Worm (Caenorhabditis elegans): Measurements from ENCODE around the gene ifc-2.

- TF ChIP-seq daf-12 (tag; optimal IDR thresholded peaks at IDR 0.05) (no peak), elt-2 (tag; optimal IDR thresholded peaks at IDR 0.05) (no peak), nhr-237 (tag; optimal IDR thresholded peaks at IDR 0.05) (no peak), snpc-4 (tag; optimal IDR thresholded peaks at IDR 0.05) (no peak), ZK546.5 (tag; optimal IDR thresholded peaks at IDR 0.05) (no peak), egl-27 (tag; optimal IDR thresholded peaks at IDR 0.05) (no peak)
Observed at ce11 chrX:629134-629533, 25.6 kb downstream of the ifc-2 start, which contains the start of gene M6.4.

Measured in whole organism, L3 larva.